Fruit fly (Drosophila melanogaster) Kc167 (cell line): ENCODE measurements around the gene sd.

ENCODE experiments used
- Myc ChIP-seq: fragments of >200 bp; optimal IDR thresholded peaks from 2 replicates; lab custom pipeline; 2017; ENCODE audit warnings: missing external identifiers
- Sin3A ChIP-seq: fragments of >200 bp; optimal IDR thresholded peaks from 2 replicates; lab custom pipeline; 2018; ENCODE audit warnings: missing external identifiers
- h ChIP-seq: fragments of >200 bp; optimal IDR thresholded peaks from 3 replicates; lab custom pipeline; 2018; ENCODE audit warnings: missing external identifiers
- insv ChIP-seq: fragments of >200 bp; optimal IDR thresholded peaks from 3 replicates; lab custom pipeline; 2018; ENCODE audit warnings: missing external identifiers
- psq ChIP-seq: fragments of >200 bp; optimal IDR thresholded peaks from 2 replicates; lab custom pipeline; 2017; ENCODE audit warnings: missing external identifiers
- ttk ChIP-seq: sonication (Bioruptor generic); optimal IDR thresholded peaks from 2 replicates; lab custom pipeline; 2017; ENCODE audit warnings: missing external identifiers

DNA sequence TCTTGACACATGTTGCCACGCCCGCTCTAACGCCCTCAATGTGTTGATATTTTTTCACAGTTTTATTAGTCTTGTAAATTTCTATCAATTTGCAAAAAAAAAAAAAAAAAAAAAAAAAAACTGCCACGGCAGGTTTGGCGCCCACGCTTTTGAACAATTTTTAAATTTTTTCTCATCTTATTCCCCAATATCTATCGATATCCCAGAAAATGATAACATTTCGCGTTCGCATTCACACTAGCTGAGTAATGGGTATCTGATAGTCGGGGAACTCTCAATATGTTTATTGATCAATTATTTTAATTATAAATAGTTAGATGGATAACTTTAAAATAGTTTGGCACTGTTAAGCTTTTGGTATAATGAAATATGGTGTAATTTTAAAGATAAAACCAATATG, 37.2 kb downstream of the sd start:
- TF ChIP-seq ttk = no peak
- TF ChIP-seq Myc = no peak
- TF ChIP-seq Sin3A (lab: Kevin White, UChicago) = no peak
- no peak for TF ChIP-seq psq
- no peak for TF ChIP-seq h (lab: Kevin White, UChicago)
- TF ChIP-seq insv (lab: Kevin White, UChicago) = no peak
